Fruit fly (Drosophila melanogaster): ENCODE data around the gene bou.

Gene bou

DNA sequence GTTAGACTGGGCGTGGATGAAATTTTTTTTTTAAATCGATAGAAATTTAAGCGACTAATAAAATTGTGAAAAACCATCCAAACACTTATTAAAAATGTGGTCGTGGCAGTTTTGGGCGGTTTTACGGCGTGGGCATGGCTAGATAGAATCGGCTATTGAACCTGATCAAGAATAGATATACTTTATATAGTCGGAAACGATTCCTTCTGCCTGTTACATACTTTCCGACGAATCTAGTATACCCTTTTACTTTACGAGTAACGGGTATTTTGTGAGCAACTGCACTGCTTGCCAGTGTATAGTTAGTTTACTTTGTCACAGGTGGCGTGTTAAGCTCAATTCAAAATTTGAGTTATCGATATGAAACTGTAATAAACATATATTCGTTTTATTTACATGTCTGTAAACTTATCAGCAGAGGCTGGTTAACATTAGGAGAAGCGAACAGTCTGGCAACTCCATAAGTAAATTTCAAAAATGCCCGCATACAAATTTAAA, 28.7 kb downstream of the bou start:
- peak; percentile 21 for TF ChIP-seq CG17806 (tag; optimal IDR thresholded peaks at IDR 0.05)
- peak; percentile 35 for TF ChIP-seq Pif1B (GFP tag; optimal IDR thresholded peaks at IDR 0.05)
- TF ChIP-seq Ets98B (GFP tag; IDR thresholded peaks at IDR 0.05) = peak; percentile 57
- TF ChIP-seq CG32121 (GFP tag; IDR thresholded peaks at IDR 0.05) = peak; percentile 40; the same call in 1 of the 2 replicates
- peak; percentile 29; the same call in 1 of the 3 replicates for TF ChIP-seq fd96Ca (GFP tag; IDR thresholded peaks at IDR 0.05)
- TF ChIP-seq CG10348 (GFP tag; IDR thresholded peaks at IDR 0.05) = no peak
- peak; percentile 61 for TF ChIP-seq Pif1A (GFP tag; optimal IDR thresholded peaks at IDR 0.05)
- TF ChIP-seq Snoo (tag; optimal IDR thresholded peaks at IDR 0.05) = peak; percentile 65
- TF ChIP-seq CG9948 (tag; optimal IDR thresholded peaks at IDR 0.05) = peak; percentile 12
- peak; percentile 25 for TF ChIP-seq CG8159 (tag; optimal IDR thresholded peaks at IDR 0.05)
- TF ChIP-seq CG4496 (GFP tag; IDR thresholded peaks at IDR 0.05) = peak; percentile 68; the same call in 2 of the 3 replicates
- no peak for TF ChIP-seq CG8301 (tag; optimal IDR thresholded peaks at IDR 0.05)
- TF ChIP-seq CG15710 (tag; optimal IDR thresholded peaks at IDR 0.05) = peak; percentile 9
- TF ChIP-seq CG12605 (GFP tag; IDR thresholded peaks at IDR 0.05) = peak; percentile 33; the same call in 1 of the 2 replicates
- no peak for TF ChIP-seq D1 (tag; optimal IDR thresholded peaks at IDR 0.05)

DNA sequence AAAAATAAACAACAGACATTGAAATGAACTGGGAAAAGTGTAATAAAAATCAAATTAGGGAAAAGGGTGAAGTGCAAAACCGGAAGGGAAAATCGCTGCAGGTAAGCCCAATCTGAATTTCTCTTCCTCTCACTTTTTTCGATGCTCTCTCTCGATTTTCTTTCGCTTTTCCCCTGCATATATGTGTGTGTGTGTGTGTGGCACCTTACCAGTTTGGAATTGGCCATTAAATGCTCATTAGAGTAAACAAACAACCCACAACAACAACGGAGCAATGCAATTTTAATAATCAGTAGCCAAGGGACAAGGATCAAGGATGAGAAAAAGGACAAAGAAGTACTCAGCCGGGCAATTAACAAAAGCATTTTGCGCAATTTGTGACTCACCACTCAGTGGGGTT, 48.6 kb downstream of the bou start:
- TF ChIP-seq fd96Ca (GFP tag; IDR thresholded peaks at IDR 0.05) (no peak), CG14655 (GFP tag; optimal IDR thresholded peaks at IDR 0.05) (no peak), CG8301 (tag; optimal IDR thresholded peaks at IDR 0.05) (no peak), Pif1B (GFP tag; optimal IDR thresholded peaks at IDR 0.05) (no peak)

Measured in whole organism, pupa.